Worm (Caenorhabditis elegans) whole organism, L3 larva: ENCODE data around the gene ced-13.

Source experiments
- ceh-28 ChIP-seq: fragments of 150-350 bp; optimal IDR thresholded peaks from 2 replicates; lab custom pipeline; 2014; ENCODE audit warnings: missing biosample characterization, missing genetic modification reagents, missing genetic modification characterization
- elt-3 ChIP-seq, 3 experiments: fragments of 150-350 bp in 1 of 3; sonication (generic microtip) in 2 of 3; optimal IDR thresholded peaks; 2 replicates in 2 of 3; 4 replicates in 1 of 3; lab custom pipeline; 2014 to 2017; ENCODE audit warnings: missing biosample characterization in 3 of 3, missing genetic modification characterization in 3 of 3
- fos-1 ChIP-seq: fragments of 150-350 bp; optimal IDR thresholded peaks from 2 replicates; lab custom pipeline; 2014; ENCODE audit warnings: missing biosample characterization, missing genetic modification characterization
- lin-15B ChIP-seq: fragments of 150-350 bp; optimal IDR thresholded peaks from 2 replicates; lab custom pipeline; 2014; ENCODE audit warnings: missing biosample characterization, missing genetic modification characterization
- nhr-11 ChIP-seq: fragments of 150-350 bp; optimal IDR thresholded peaks from 2 replicates; lab custom pipeline; 2014; ENCODE audit warnings: missing biosample characterization, missing genetic modification characterization
- nhr-28 ChIP-seq: fragments of 150-350 bp; optimal IDR thresholded peaks from 2 replicates; lab custom pipeline; 2014; ENCODE audit warnings: missing biosample characterization, missing genetic modification characterization
- nhr-67 ChIP-seq: fragments of 150-350 bp; optimal IDR thresholded peaks from 2 replicates; lab custom pipeline; 2014; ENCODE audit warnings: missing biosample characterization, missing genetic modification characterization
- nhr-77 ChIP-seq: fragments of 150-350 bp; optimal IDR thresholded peaks from 2 replicates; lab custom pipeline; 2014; ENCODE audit warnings: missing biosample characterization, missing genetic modification characterization
- pqm-1 ChIP-seq: fragments of 150-350 bp; optimal IDR thresholded peaks from 2 replicates; lab custom pipeline; 2017; ENCODE audit warnings: missing biosample characterization, missing genetic modification characterization, inconsistent platforms
- skn-1 ChIP-seq: fragments of 150-350 bp; optimal IDR thresholded peaks from 2 replicates; lab custom pipeline; 2014; ENCODE audit warnings: missing biosample characterization, missing genetic modification characterization
- ztf-11 ChIP-seq: fragments of 150-350 bp; optimal IDR thresholded peaks from 2 replicates; lab custom pipeline; 2014; ENCODE audit warnings: missing biosample characterization, missing genetic modification characterization
- ztf-4 ChIP-seq: fragments of 150-350 bp; optimal IDR thresholded peaks from 2 replicates; lab custom pipeline; 2014; ENCODE audit warnings: missing biosample characterization, missing genetic modification characterization

DNA sequence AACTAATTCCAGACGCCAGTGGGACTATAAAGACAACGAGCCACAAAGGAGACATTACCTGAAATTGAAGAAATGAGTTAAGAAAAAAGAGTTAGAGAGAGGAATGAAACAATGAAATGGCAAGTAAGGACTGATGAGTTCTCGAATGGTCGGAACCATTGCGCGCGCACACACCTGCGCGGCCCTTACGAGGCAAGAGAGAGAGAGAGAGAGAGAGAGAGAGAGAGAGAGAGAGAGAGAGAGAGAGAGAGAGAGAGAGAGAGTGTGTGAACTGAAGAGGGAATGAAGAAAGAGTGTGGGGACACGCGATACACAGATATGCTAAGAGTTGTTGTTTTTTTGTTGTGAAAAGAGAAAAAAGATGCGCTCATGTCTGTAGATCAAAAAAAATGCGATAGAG is 26.9 kb upstream of the ced-13 start, which contains the start of gene R09F10.8:
- no peak for TF ChIP-seq ztf-11 (tag; lab: Kevin White, UChicago)
- no peak for TF ChIP-seq fos-1 (tag; lab: Kevin White, UChicago)
- TF ChIP-seq nhr-77 (tag; lab: Kevin White, UChicago) = no peak
- no peak for TF ChIP-seq elt-3 (tag; optimal IDR thresholded peaks at IDR 0.05; lab: Kevin White, UChicago)
- no peak for TF ChIP-seq lin-15B (tag; lab: Kevin White, UChicago)
- no peak for TF ChIP-seq ztf-4
- no peak for TF ChIP-seq ceh-28
- no peak for TF ChIP-seq nhr-11
- TF ChIP-seq nhr-67 = no peak
- no peak for TF ChIP-seq pqm-1 (tag; lab: Kevin White, UChicago)
- no peak for TF ChIP-seq nhr-28 (tag; lab: Kevin White, UChicago)
- TF ChIP-seq skn-1 (tag; lab: Kevin White, UChicago) = no peak
